Fruit fly (Drosophila melanogaster): Measurements from ENCODE around the gene Atg14.

DNA sequence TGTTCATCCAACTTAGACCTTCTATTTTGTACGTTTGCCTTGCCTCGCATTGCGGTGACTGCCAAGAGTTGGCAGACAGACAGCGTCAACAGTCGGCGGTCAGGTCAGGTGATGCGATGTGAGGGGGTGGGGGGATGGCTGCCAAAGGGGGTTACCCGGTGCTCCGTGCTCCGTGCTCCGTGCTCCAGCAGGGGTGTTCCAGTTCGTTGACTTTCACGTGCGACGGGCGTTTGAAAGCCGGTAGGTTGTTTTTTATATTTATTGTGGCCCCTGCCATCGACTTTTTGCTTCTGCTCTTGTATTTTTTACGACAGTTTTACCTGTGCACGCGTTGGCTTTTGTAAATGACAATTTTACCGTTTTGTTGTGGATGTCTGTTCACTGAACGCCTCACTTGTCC lies 34.2 kb upstream of the Atg14 start:
- TF ChIP-seq Ets98B (GFP tag; IDR thresholded peaks at IDR 0.05) (0 out of 2 replicates have a peak, but pooled peaks have one; percentile 26), D1 (tag; optimal IDR thresholded peaks at IDR 0.05) (no peak), Pif1B (GFP tag; optimal IDR thresholded peaks at IDR 0.05) (no peak), CG13204 (GFP tag; optimal IDR thresholded peaks at IDR 0.05) (peak; percentile 35), CG12605 (GFP tag; IDR thresholded peaks at IDR 0.05) (no peak), Snoo (tag; optimal IDR thresholded peaks at IDR 0.05) (no peak), CG14655 (GFP tag; optimal IDR thresholded peaks at IDR 0.05) (no peak), CG4496 (GFP tag; IDR thresholded peaks at IDR 0.05) (peak; percentile 70; the same call in 2 of the 3 replicates), gl (tag; optimal IDR thresholded peaks at IDR 0.05) (no peak), CG32121 (GFP tag; IDR thresholded peaks at IDR 0.05) (no peak), CG17806 (tag; optimal IDR thresholded peaks at IDR 0.05) (no peak), CG34367 (tag; optimal IDR thresholded peaks at IDR 0.05) (no peak)

All from whole organism, pupa.